Worm (Caenorhabditis elegans): ENCODE results near the gene C27D6.15.

The C27D6.15 gene

DNA sequence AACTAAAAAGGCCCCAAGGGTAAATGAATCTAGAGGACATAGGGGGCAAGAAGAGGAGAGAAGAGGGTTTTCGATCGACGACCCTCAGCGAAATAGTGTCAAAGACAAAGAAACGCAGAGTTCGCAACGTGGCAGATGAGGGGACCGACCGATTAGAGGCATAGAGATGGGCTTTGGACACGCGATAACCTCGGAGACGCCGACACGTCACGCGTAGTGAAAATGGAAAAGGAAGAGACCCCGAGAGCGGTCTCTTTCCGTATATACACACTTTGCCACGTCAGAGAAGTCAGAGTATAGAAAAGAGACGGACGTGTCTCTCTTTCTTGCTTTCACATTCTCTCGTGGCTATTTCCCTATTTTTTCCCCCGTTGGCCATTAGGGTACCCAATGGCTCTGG is 9.8 kb downstream of the C27D6.15 start:
- no peak for TF ChIP-seq ztf-11 (tag; optimal IDR thresholded peaks at IDR 0.05)
- no peak for TF ChIP-seq nhr-12 (tag; optimal IDR thresholded peaks at IDR 0.05)
- no peak for TF ChIP-seq mbf-1 (tag; optimal IDR thresholded peaks at IDR 0.05)
- peak; percentile 74 for TF ChIP-seq blmp-1 (tag; optimal IDR thresholded peaks at IDR 0.05; ENCODE audit: insufficient read depth)
- no peak for TF ChIP-seq nhr-11 (tag; optimal IDR thresholded peaks at IDR 0.05)
- TF ChIP-seq nhr-129 (tag; optimal IDR thresholded peaks at IDR 0.05), result peak; percentile 77
- TF ChIP-seq skn-1 (tag; optimal IDR thresholded peaks at IDR 0.05), result no peak
- TF ChIP-seq nhr-77 (tag; optimal IDR thresholded peaks at IDR 0.05), result no peak
- no peak for TF ChIP-seq ceh-82 (tag; optimal IDR thresholded peaks at IDR 0.05)
- TF ChIP-seq sma-3 (GFP tag; optimal IDR thresholded peaks at IDR 0.05), result peak; percentile 22
- TF ChIP-seq zag-1 (tag; optimal IDR thresholded peaks at IDR 0.05), result peak; percentile 71
- TF ChIP-seq Y55F3AM.14 (GFP tag; optimal IDR thresholded peaks at IDR 0.05), result peak; percentile 69
- no peak for TF ChIP-seq unc-62 (GFP tag; optimal IDR thresholded peaks at IDR 0.05)
- TF ChIP-seq ztf-4 (tag; optimal IDR thresholded peaks at IDR 0.05), result no peak
- TF ChIP-seq mdl-1 (tag; optimal IDR thresholded peaks at IDR 0.05), result peak; percentile 75 to 85
- no peak for TF ChIP-seq nhr-237 (tag; optimal IDR thresholded peaks at IDR 0.05)
- TF ChIP-seq lin-39 (tag; optimal IDR thresholded peaks at IDR 0.05), result no peak
- peak; percentile 72 for TF ChIP-seq C34F6.9 (tag; optimal IDR thresholded peaks at IDR 0.05)
- TF ChIP-seq snpc-4 (tag; optimal IDR thresholded peaks at IDR 0.05), result peak; percentile 62
- peak; percentile 49 for TF ChIP-seq lin-11 (tag; optimal IDR thresholded peaks at IDR 0.05)
- TF ChIP-seq ztf-1 (GFP tag; conservative IDR thresholded peaks at IDR 0.05), result no peak
- no peak for TF ChIP-seq nhr-6 (tag; optimal IDR thresholded peaks at IDR 0.05)
- no peak for TF ChIP-seq elt-3 (tag; optimal IDR thresholded peaks at IDR 0.05)
- peak; percentile 54 for TF ChIP-seq egl-27 (tag; optimal IDR thresholded peaks at IDR 0.05)
- TF ChIP-seq sma-9 (GFP tag; optimal IDR thresholded peaks at IDR 0.05), result peak; percentile 79
- TF ChIP-seq sma-9 (tag; optimal IDR thresholded peaks at IDR 0.05), result no peak
- no peak for TF ChIP-seq gmeb-1 (tag; optimal IDR thresholded peaks at IDR 0.05)
- no peak for TF ChIP-seq ama-1 (optimal IDR thresholded peaks at IDR 0.05)
- TF ChIP-seq elt-1 (tag; optimal IDR thresholded peaks at IDR 0.05), result no peak
- TF ChIP-seq nhr-25 (tag; optimal IDR thresholded peaks at IDR 0.05), result peak; percentile 51
- no peak for TF ChIP-seq mab-5 (tag; optimal IDR thresholded peaks at IDR 0.05)
- TF ChIP-seq lsy-2 (tag; optimal IDR thresholded peaks at IDR 0.05), result peak; percentile 18 to 74
- TF ChIP-seq nhr-23 (tag; optimal IDR thresholded peaks at IDR 0.05), result no peak
- peak; percentile 80 for TF ChIP-seq F13H6.1 (tag; optimal IDR thresholded peaks at IDR 0.05)
- TF ChIP-seq unc-55 (GFP tag; optimal IDR thresholded peaks at IDR 0.05), result peak; percentile 61
- no peak for TF ChIP-seq unc-39 (tag; optimal IDR thresholded peaks at IDR 0.05)
- no peak for TF ChIP-seq aly-2 (tag; optimal IDR thresholded peaks at IDR 0.05)
- peak; percentile 56 for TF ChIP-seq sem-4 (tag; optimal IDR thresholded peaks at IDR 0.05)
- no peak for TF ChIP-seq crh-2 (tag; optimal IDR thresholded peaks at IDR 0.05)
- TF ChIP-seq R02D3.7 (tag; optimal IDR thresholded peaks at IDR 0.05), result no peak
- peak; percentile 48 for TF ChIP-seq fos-1 (tag; optimal IDR thresholded peaks at IDR 0.05)
- TF ChIP-seq lin-13 (GFP tag; optimal IDR thresholded peaks at IDR 0.05), result peak; percentile 55
- no peak for TF ChIP-seq ceh-16 (tag; optimal IDR thresholded peaks at IDR 0.05)
- no peak for TF ChIP-seq peb-1 (tag; optimal IDR thresholded peaks at IDR 0.05)
- TF ChIP-seq ZK546.5 (tag; optimal IDR thresholded peaks at IDR 0.05), result peak; percentile 6
- TF ChIP-seq nhr-10 (tag; optimal IDR thresholded peaks at IDR 0.05), result no peak
- peak; percentile 34 for TF ChIP-seq nhr-21 (tag; optimal IDR thresholded peaks at IDR 0.05)
- TF ChIP-seq dmd-4 (tag; optimal IDR thresholded peaks at IDR 0.05), result no peak
- TF ChIP-seq alr-1 (tag; optimal IDR thresholded peaks at IDR 0.05), result no peak
